Worm (Caenorhabditis elegans) whole organism, midembryonic: ENCODE data around the gene vab-1.

ENCODE experiments used
- cog-1 ChIP-seq: sonication (generic microtip); optimal IDR thresholded peaks from 2 replicates; lab custom pipeline; 2016; ENCODE audit warnings: missing genetic modification characterization, missing compliant biosample characterization
- flt-1 ChIP-seq: fragments of 200-800 bp; sonication (Bioruptor generic); IDR thresholded peaks from 2 replicates; pipeline ENCODE4 v1.3.6; 2022; ENCODE audit warnings: missing genetic modification characterization, missing compliant biosample characterization
- tab-1 ChIP-seq: fragments of 200-800 bp; sonication (Bioruptor generic); IDR thresholded peaks from 2 replicates; pipeline ENCODE4 v1.3.6; 2022; ENCODE audit warnings: missing genetic modification characterization, missing compliant biosample characterization
- ztf-23 ChIP-seq: fragments of 200-800 bp; sonication (Bioruptor generic); IDR thresholded peaks from 2 replicates; pipeline ENCODE4 v1.3.6; 2022; ENCODE audit warnings: missing genetic modification reagents, missing genetic modification characterization, missing compliant biosample characterization
- ztf-29 ChIP-seq: fragments of 200-800 bp; sonication (Bioruptor generic); IDR thresholded peaks from 2 replicates; pipeline ENCODE4 v1.3.6; 2022; ENCODE audit warnings: missing genetic modification reagents, missing genetic modification characterization, missing compliant biosample characterization

DNA sequence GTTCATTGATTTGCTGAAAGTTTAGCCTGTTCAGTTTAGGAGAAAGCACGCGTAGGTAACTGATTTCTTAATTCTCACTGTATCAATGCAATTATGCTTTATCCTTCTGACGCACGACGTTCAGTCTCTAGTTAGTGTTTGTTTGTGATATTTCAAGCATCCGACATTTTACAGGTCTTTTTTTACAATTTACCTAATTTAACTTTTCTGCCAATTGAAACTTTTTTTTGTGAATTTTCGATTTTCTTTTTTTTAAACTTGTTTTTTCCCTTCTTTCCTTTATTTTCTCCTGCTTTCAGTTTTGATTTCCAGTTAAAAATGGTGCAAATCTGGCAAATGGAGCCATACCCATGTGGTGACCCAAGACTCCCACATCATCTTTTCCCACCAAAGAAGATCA lies 21.0 kb upstream of the vab-1 start, which contains the start of gene K07E1.1:
- no peak for TF ChIP-seq tab-1 (GFP tag; lab: Robert Waterston, UW)
- TF ChIP-seq flt-1 (GFP tag; lab: Robert Waterston, UW) = no peak
- TF ChIP-seq cog-1 (tag; lab: Kevin White, UChicago) = no peak
- TF ChIP-seq ztf-23 = no peak
- no peak for TF ChIP-seq ztf-29 (GFP tag; lab: Robert Waterston, UW)
